Fruit fly (Drosophila melanogaster): ENCODE results near the gene Pp2B-14D.

The Pp2B-14D gene

DNA sequence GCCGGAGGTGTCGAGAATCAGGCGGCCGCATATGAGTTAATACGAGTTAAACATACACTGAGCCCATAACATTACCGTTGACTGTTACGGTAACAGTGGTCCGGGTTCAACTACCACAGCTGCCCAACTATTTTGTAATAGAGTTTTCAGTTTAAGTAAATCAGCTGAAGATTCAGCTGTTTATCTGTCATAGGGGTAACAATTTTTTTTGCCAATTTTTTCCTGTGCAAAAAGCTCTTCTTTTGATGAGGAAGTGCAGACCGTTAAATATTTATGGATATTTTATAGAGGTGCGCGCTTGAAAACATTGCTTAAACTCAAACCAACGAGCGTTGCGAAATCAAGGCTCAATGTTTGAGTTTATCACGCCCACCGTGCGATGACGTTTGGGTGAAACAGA is 21.9 kb upstream of the Pp2B-14D start (continued):
- no peak for TF ChIP-seq CG10565 (GFP tag; optimal IDR thresholded peaks at IDR 0.05)
- TF ChIP-seq CG6654 (GFP tag; optimal IDR thresholded peaks at IDR 0.05): no peak
- no peak for TF ChIP-seq ap (GFP tag; IDR thresholded peaks at IDR 0.05)
- TF ChIP-seq dan (GFP tag; IDR thresholded peaks at IDR 0.05): no peak
- TF ChIP-seq Hand (GFP tag; optimal IDR thresholded peaks at IDR 0.05): peak; percentile 22
- 0 out of 3 replicates have a peak, but pooled peaks have one; percentile 15 for TF ChIP-seq CG17361 (GFP tag; IDR thresholded peaks at IDR 0.05)
- no peak for TF ChIP-seq pita (GFP tag; optimal IDR thresholded peaks at IDR 0.05)
- peak; percentile 34 for TF ChIP-seq CG10147 (GFP tag; optimal IDR thresholded peaks at IDR 0.05)
- TF ChIP-seq CG10543 (GFP tag; optimal IDR thresholded peaks at IDR 0.05): peak; percentile 42
- no peak for TF ChIP-seq gfzf (GFP tag; optimal IDR thresholded peaks at IDR 0.05)
- no peak for TF ChIP-seq Chrac-16 (GFP tag; optimal IDR thresholded peaks at IDR 0.05)
- no peak for TF ChIP-seq Antp (GFP tag; optimal IDR thresholded peaks at IDR 0.05)
- peak; percentile 17 for TF ChIP-seq Hmr (GFP tag; optimal IDR thresholded peaks at IDR 0.05)
- no peak for TF ChIP-seq Ets97D (GFP tag; optimal IDR thresholded peaks at IDR 0.05)
- peak; percentile 36 for TF ChIP-seq Fer1 (GFP tag; optimal IDR thresholded peaks at IDR 0.05)
- no peak for TF ChIP-seq so (GFP tag; IDR thresholded peaks at IDR 0.05)
- TF ChIP-seq CG11247 (GFP tag; IDR thresholded peaks at IDR 0.05): no peak
- no peak for TF ChIP-seq CG12659 (GFP tag; optimal IDR thresholded peaks at IDR 0.05)
- TF ChIP-seq sima (GFP tag; optimal IDR thresholded peaks at IDR 0.05): no peak
- no peak for TF ChIP-seq chn (GFP tag; optimal IDR thresholded peaks at IDR 0.05)
- no peak for TF ChIP-seq CG16779 (GFP tag; IDR thresholded peaks at IDR 0.05)
- TF ChIP-seq Atf-2 (GFP tag; optimal IDR thresholded peaks at IDR 0.05): no peak
- no peak for TF ChIP-seq salm (tag; optimal IDR thresholded peaks at IDR 0.05)
- TF ChIP-seq CG10209 (GFP tag; optimal IDR thresholded peaks at IDR 0.05): no peak
- TF ChIP-seq wor (GFP tag; IDR thresholded peaks at IDR 0.05): no peak
- no peak for TF ChIP-seq ara (GFP tag; IDR thresholded peaks at IDR 0.05)
- peak; percentile 57 for TF ChIP-seq CG18599 (GFP tag; optimal IDR thresholded peaks at IDR 0.05)
- peak; percentile 45 for TF ChIP-seq Meics (GFP tag; optimal IDR thresholded peaks at IDR 0.05)
- TF ChIP-seq CG16813 (GFP tag; IDR thresholded peaks at IDR 0.05; ENCODE audit: partially characterized antibody): no peak
- no peak for TF ChIP-seq bsh (GFP tag; optimal IDR thresholded peaks at IDR 0.05)
- TF ChIP-seq Lhr (GFP tag; optimal IDR thresholded peaks at IDR 0.05): no peak
- peak; percentile 34 for TF ChIP-seq CG2120 (GFP tag; optimal IDR thresholded peaks at IDR 0.05)
- no peak for TF ChIP-seq CG11456 (GFP tag; IDR thresholded peaks at IDR 0.05)
- no peak for TF ChIP-seq zen2 (GFP tag; IDR thresholded peaks at IDR 0.05; ENCODE audit: partially characterized antibody)
- TF ChIP-seq CG11093 (GFP tag; IDR thresholded peaks at IDR 0.05): no peak
- TF ChIP-seq CG3838 (GFP tag; optimal IDR thresholded peaks at IDR 0.05): no peak
- TF ChIP-seq Pdp1 (GFP tag; optimal IDR thresholded peaks at IDR 0.05): no peak
- no peak for TF ChIP-seq Drgx (GFP tag; IDR thresholded peaks at IDR 0.05)
- no peak for TF ChIP-seq ATbp (GFP tag; optimal IDR thresholded peaks at IDR 0.05)
- no peak for TF ChIP-seq CG6683 (GFP tag; optimal IDR thresholded peaks at IDR 0.05)

- TF ChIP-seq tup (GFP tag; optimal IDR thresholded peaks at IDR 0.05) (no peak), ara (GFP tag; IDR thresholded peaks at IDR 0.05) (0 out of 2 replicates have a peak, but pooled peaks have one; percentile 39), TFAM (GFP tag; optimal IDR thresholded peaks at IDR 0.05) (no peak), sens (GFP tag) (peak; percentile 74), hbn (GFP tag; IDR thresholded peaks at IDR 0.05; ENCODE audit: partially characterized antibody) (no peak), CG1603 (tag; optimal IDR thresholded peaks at IDR 0.05) (no peak), Drgx (GFP tag; IDR thresholded peaks at IDR 0.05) (peak; percentile 40; the same call in 1 of the 2 replicates), CG1602 (GFP tag; optimal IDR thresholded peaks at IDR 0.05) (no peak), CG6683 (GFP tag; optimal IDR thresholded peaks at IDR 0.05) (no peak), dmrt11E (tag; optimal IDR thresholded peaks at IDR 0.05) (no peak), knrl (GFP tag; IDR thresholded peaks at IDR 0.05; ENCODE audit: partially characterized antibody) (no peak), vvl (GFP tag; IDR thresholded peaks at IDR 0.05) (0 out of 2 replicates have a peak, but pooled peaks have one; percentile 18), CG12219 (GFP tag; optimal IDR thresholded peaks at IDR 0.05) (peak; percentile 14), vnd (GFP tag; IDR thresholded peaks at IDR 0.05; ENCODE audit: partially characterized antibody) (no peak), Fer2 (tag; optimal IDR thresholded peaks at IDR 0.05) (no peak), h (optimal IDR thresholded peaks at IDR 0.05) (no peak)
Measured at dm6 chrX:16579978-16580377, 20.2 kb upstream of the Pp2B-14D start.

All from whole organism, embryonic.